Worm (Caenorhabditis elegans) whole organism, young adult: Measurements from ENCODE around the gene attf-3.

ENCODE experiments used
- B0035.1 ChIP-seq: sonication (generic microtip); optimal IDR thresholded peaks from 2 replicates; lab custom pipeline; 2016; ENCODE audit warnings: missing genetic modification characterization, mild to moderate bottlenecking, missing compliant biosample characterization, missing genotype, missing genetic modification reagents
- B0261.1 ChIP-seq: sonication (generic microtip); optimal IDR thresholded peaks from 2 replicates; lab custom pipeline; 2016; ENCODE audit warnings: mild to moderate bottlenecking, missing genetic modification characterization, moderate library complexity, missing compliant biosample characterization
- F10E7.11 ChIP-seq: sonication (generic microtip); optimal IDR thresholded peaks from 2 replicates; lab custom pipeline; 2017; ENCODE audit warnings: mild to moderate bottlenecking, missing genetic modification characterization, moderate library complexity, missing compliant biosample characterization
- F33H1.4 ChIP-seq: fragments of 200-800 bp; sonication (Bioruptor generic); IDR thresholded peaks from 2 replicates; pipeline ENCODE4 v1.3.6; 2022; ENCODE audit warnings: missing genetic modification reagents, missing genetic modification characterization, missing compliant biosample characterization
- F37B4.10 ChIP-seq: fragments of 200-800 bp; sonication (Bioruptor generic); IDR thresholded peaks from 2 replicates; pipeline ENCODE4 v1.3.6; 2022; ENCODE audit warnings: missing genetic modification characterization, missing compliant biosample characterization
- K11D2.4 ChIP-seq: fragments of 200-800 bp; sonication (Bioruptor generic); IDR thresholded peaks from 2 replicates; pipeline ENCODE4 v1.3.6; 2022; ENCODE audit warnings: missing genetic modification reagents, missing genetic modification characterization, missing compliant biosample characterization
- T07F8.4 ChIP-seq: sonication (generic microtip); optimal IDR thresholded peaks from 2 replicates; lab custom pipeline; 2016; ENCODE audit warnings: mild to moderate bottlenecking, missing genetic modification characterization, moderate library complexity, missing compliant biosample characterization
- Y79H2A.3 ChIP-seq: fragments of 200-800 bp; sonication (Bioruptor generic); conservative IDR thresholded peaks from 2 replicates; pipeline ENCODE4 v1.3.6; 2022; ENCODE audit warnings: missing genetic modification reagents, missing genetic modification characterization, missing compliant biosample characterization
- Y95B8A.8 ChIP-seq: fragments of 200-800 bp; sonication (Bioruptor generic); IDR thresholded peaks from 2 replicates; pipeline ENCODE4 v1.3.6; 2022; ENCODE audit warnings: missing genetic modification reagents, missing genetic modification characterization, missing compliant biosample characterization
- ZK185.1 ChIP-seq: sonication (generic microtip); optimal IDR thresholded peaks from 2 replicates; lab custom pipeline; 2016; ENCODE audit warnings: mild to moderate bottlenecking, missing genetic modification characterization, missing compliant biosample characterization; ENCODE audit not compliant: poor library complexity, severe bottlenecking
- akir-1 ChIP-seq: fragments of 200-800 bp; sonication (Bioruptor generic); optimal IDR thresholded peaks from 2 replicates; lab custom pipeline; 2018; ENCODE audit warnings: mild to moderate bottlenecking, missing genetic modification characterization, moderate library complexity, missing compliant biosample characterization
- ama-1 ChIP-seq, 3 experiments: fragments of 150-350 bp in 1 of 3; sonication (generic microtip) in 2 of 3; optimal IDR thresholded peaks; 2 replicates each; lab custom pipeline; 2014 to 2018; ENCODE audit warnings: missing biosample characterization in 2 of 3, missing genetic modification characterization in 2 of 3, missing genetic modification reagents in 2 of 3
- aptf-2 ChIP-seq: fragments of 200-800 bp; sonication (Bioruptor generic); conservative IDR thresholded peaks from 2 replicates; pipeline ENCODE4 v1.3.6; 2022; ENCODE audit warnings: missing genetic modification reagents, missing genetic modification characterization, missing compliant biosample characterization
- attf-3 ChIP-seq: fragments of 200-800 bp; sonication (Bioruptor generic); conservative IDR thresholded peaks from 2 replicates; pipeline ENCODE4 v1.3.6; 2022; ENCODE audit warnings: missing genetic modification reagents, missing genetic modification characterization, missing compliant biosample characterization
- attf-5 ChIP-seq: fragments of 200-800 bp; sonication (Bioruptor generic); optimal IDR thresholded peaks from 2 replicates; lab custom pipeline; 2018; ENCODE audit warnings: mild to moderate bottlenecking, missing genetic modification characterization, missing compliant biosample characterization
- bed-1 ChIP-seq: fragments of 200-800 bp; sonication (Bioruptor generic); IDR thresholded peaks from 2 replicates; pipeline ENCODE4 v1.3.6; 2022; ENCODE audit warnings: missing genetic modification reagents, missing genetic modification characterization, missing compliant biosample characterization
- ceh-91 ChIP-seq: fragments of 200-800 bp; sonication (Bioruptor generic); IDR thresholded peaks from 2 replicates; pipeline ENCODE4 v1.3.6; 2022; ENCODE audit warnings: missing genetic modification reagents, missing genetic modification characterization, missing compliant biosample characterization
- chd-7 ChIP-seq: sonication (generic microtip); optimal IDR thresholded peaks from 2 replicates; lab custom pipeline; 2016; ENCODE audit warnings: mild to moderate bottlenecking, missing genetic modification characterization, moderate library complexity, missing compliant biosample characterization
- die-1 ChIP-seq: sonication (generic microtip); optimal IDR thresholded peaks from 2 replicates; lab custom pipeline; 2016; ENCODE audit warnings: missing genotype, mild to moderate bottlenecking, missing genetic modification characterization, missing compliant biosample characterization
- dox-1 ChIP-seq: fragments of 200-800 bp; sonication (Bioruptor generic); IDR thresholded peaks from 2 replicates; pipeline ENCODE4 v1.3.6; 2022; ENCODE audit warnings: missing genetic modification reagents, missing genetic modification characterization, missing compliant biosample characterization
- dpff-1 ChIP-seq: sonication (generic microtip); optimal IDR thresholded peaks from 2 replicates; lab custom pipeline; 2017; ENCODE audit warnings: mild to moderate bottlenecking, missing genetic modification characterization, missing compliant biosample characterization
- dpl-1 ChIP-seq: fragments of 150-350 bp; optimal IDR thresholded peaks from 2 replicates; lab custom pipeline; 2014; ENCODE audit warnings: missing biosample characterization, missing genetic modification reagents, missing genetic modification characterization
- efl-1 ChIP-seq: fragments of 150-350 bp; optimal IDR thresholded peaks from 2 replicates; lab custom pipeline; 2014; ENCODE audit warnings: missing biosample characterization, missing genetic modification reagents, missing genetic modification characterization
- egrh-3 ChIP-seq: fragments of 200-800 bp; sonication (Bioruptor generic); IDR thresholded peaks from 2 replicates; pipeline ENCODE4 v1.3.6; 2022; ENCODE audit warnings: missing genetic modification reagents, missing genetic modification characterization, missing compliant biosample characterization
- ekl-4 ChIP-seq: fragments of 200-800 bp; sonication (Bioruptor generic); IDR thresholded peaks from 2 replicates; pipeline ENCODE4 v1.3.6; 2022; ENCODE audit warnings: missing genetic modification reagents, missing genetic modification characterization, missing compliant biosample characterization
- fkh-3 ChIP-seq: sonication (generic microtip); optimal IDR thresholded peaks from 2 replicates; lab custom pipeline; 2016; ENCODE audit warnings: mild to moderate bottlenecking, missing genetic modification characterization, missing compliant biosample characterization
- hlh-12 ChIP-seq: sonication (generic microtip); optimal IDR thresholded peaks from 2 replicates; lab custom pipeline; 2016; ENCODE audit warnings: missing genetic modification characterization, missing compliant biosample characterization
- hlh-26 ChIP-seq: fragments of 200-800 bp; sonication (Bioruptor generic); conservative IDR thresholded peaks from 2 replicates; pipeline ENCODE4 v1.3.6; 2022; ENCODE audit warnings: missing genetic modification reagents, missing genetic modification characterization, missing compliant biosample characterization
- hmg-1.2 ChIP-seq: fragments of 200-800 bp; sonication (Bioruptor generic); IDR thresholded peaks from 2 replicates; pipeline ENCODE4 v1.3.6; 2022; ENCODE audit warnings: missing genetic modification reagents, missing genetic modification characterization, missing compliant biosample characterization
- hrde-1 ChIP-seq: sonication (generic microtip); optimal IDR thresholded peaks from 2 replicates; lab custom pipeline; 2016; ENCODE audit warnings: missing genetic modification characterization, mild to moderate bottlenecking, missing compliant biosample characterization, moderate library complexity, missing genotype, missing genetic modification reagents, borderline replicate concordance
- let-526 ChIP-seq: fragments of 200-800 bp; sonication (Bioruptor generic); IDR thresholded peaks from 2 replicates; pipeline ENCODE4 v1.3.6; 2022; ENCODE audit warnings: missing genetic modification reagents, missing genetic modification characterization, missing compliant biosample characterization
- let-607 ChIP-seq, 2 experiments: fragments of 200-800 bp in 1 of 2; sonication (Bioruptor generic) in 1 of 2; sonication (generic microtip) in 1 of 2; optimal IDR thresholded peaks; 2 replicates each; lab custom pipeline; 2016 to 2018; ENCODE audit warnings: mild to moderate bottlenecking in 2 of 2, missing compliant biosample characterization in 2 of 2, missing genetic modification characterization in 2 of 2, moderate library complexity in 2 of 2, missing genotype in 1 of 2
- lin-26 ChIP-seq: fragments of 200-800 bp; sonication (Bioruptor generic); IDR thresholded peaks from 2 replicates; pipeline ENCODE4 v1.3.6; 2022; ENCODE audit warnings: missing genetic modification reagents, missing genetic modification characterization, missing compliant biosample characterization
- lir-1 ChIP-seq: fragments of 200-800 bp; sonication (Bioruptor generic); conservative IDR thresholded peaks from 2 replicates; pipeline ENCODE4 v1.3.6; 2022; ENCODE audit warnings: missing genetic modification reagents, missing genetic modification characterization, missing compliant biosample characterization
- madf-10 ChIP-seq: sonication (generic microtip); optimal IDR thresholded peaks from 2 replicates; lab custom pipeline; 2016; ENCODE audit warnings: mild to moderate bottlenecking, missing genetic modification characterization, missing compliant biosample characterization
- madf-3 ChIP-seq: fragments of 200-800 bp; sonication (Bioruptor generic); IDR thresholded peaks from 2 replicates; pipeline ENCODE4 v1.3.6; 2022; ENCODE audit warnings: missing genetic modification reagents, missing genetic modification characterization, missing compliant biosample characterization
- madf-6 ChIP-seq: fragments of 200-800 bp; sonication (Bioruptor generic); IDR thresholded peaks from 2 replicates; pipeline ENCODE4 v1.3.6; 2022; ENCODE audit warnings: missing genetic modification reagents, missing genetic modification characterization, missing compliant biosample characterization
- mcd-1 ChIP-seq: fragments of 200-800 bp; sonication (Bioruptor generic); IDR thresholded peaks from 2 replicates; pipeline ENCODE4 v1.3.6; 2022; ENCODE audit warnings: missing genetic modification reagents, missing genetic modification characterization, missing compliant biosample characterization
- nhr-90 ChIP-seq: sonication (generic microtip); optimal IDR thresholded peaks from 2 replicates; lab custom pipeline; 2016; ENCODE audit warnings: missing genotype, mild to moderate bottlenecking, missing genetic modification characterization, missing compliant biosample characterization
- pbrm-1 ChIP-seq: fragments of 200-800 bp; sonication (Bioruptor generic); IDR thresholded peaks from 2 replicates; pipeline ENCODE4 v1.3.6; 2022; ENCODE audit warnings: missing genetic modification reagents, missing genetic modification characterization, missing compliant biosample characterization
- sea-2 ChIP-seq: fragments of 200-800 bp; sonication (Bioruptor generic); IDR thresholded peaks from 2 replicates; pipeline ENCODE4 v1.3.6; 2022; ENCODE audit warnings: missing genetic modification characterization, missing compliant biosample characterization
- snpc-3.4 ChIP-seq: sonication (generic microtip); optimal IDR thresholded peaks from 2 replicates; lab custom pipeline; 2017; ENCODE audit warnings: missing genetic modification characterization, mild to moderate bottlenecking, missing compliant biosample characterization, antibody characterized with exemption, moderate library complexity, missing genotype, missing genetic modification reagents
- snpc-4 ChIP-seq, 5 experiments: fragments of 150-350 bp in 1 of 5; sonication (generic microtip) in 4 of 5; optimal IDR thresholded peaks; 2 replicates each; lab custom pipeline; 2014 to 2018; ENCODE audit warnings: missing genetic modification characterization in 5 of 5, missing biosample characterization in 3 of 5, antibody characterized with exemption in 2 of 5, mild to moderate bottlenecking in 2 of 5, missing compliant biosample characterization in 2 of 5, missing genotype in 2 of 5, moderate library complexity in 2 of 5, missing genetic modification reagents in 1 of 5
- somi-1 ChIP-seq: fragments of 200-800 bp; sonication (Bioruptor generic); optimal IDR thresholded peaks from 2 replicates; lab custom pipeline; 2018; ENCODE audit warnings: mild to moderate bottlenecking, missing genetic modification characterization, missing compliant biosample characterization
- tbx-9 ChIP-seq: sonication (generic microtip); optimal IDR thresholded peaks from 2 replicates; lab custom pipeline; 2016; ENCODE audit warnings: borderline replicate concordance, missing genetic modification characterization, inconsistent platforms, missing compliant biosample characterization
- unc-62 ChIP-seq: fragments of 150-350 bp; optimal IDR thresholded peaks from 2 replicates; lab custom pipeline; 2014; ENCODE audit warnings: missing biosample characterization, missing genetic modification reagents, missing genetic modification characterization
- xnd-1 ChIP-seq: sonication (generic microtip); optimal IDR thresholded peaks from 2 replicates; lab custom pipeline; 2016; ENCODE audit warnings: missing genotype, missing genetic modification reagents, missing genetic modification characterization, missing compliant biosample characterization
- zim-3 ChIP-seq: sonication (generic microtip); optimal IDR thresholded peaks from 2 replicates; lab custom pipeline; 2017; ENCODE audit warnings: mild to moderate bottlenecking, missing genetic modification characterization, moderate library complexity, missing compliant biosample characterization
- ztf-22 ChIP-seq: fragments of 200-800 bp; sonication (Bioruptor generic); optimal IDR thresholded peaks from 2 replicates; lab custom pipeline; 2018; ENCODE audit warnings: mild to moderate bottlenecking, missing genetic modification characterization, moderate library complexity, missing compliant biosample characterization

Gene attf-3

ce11 chrIII:62383-62873, 23.8 kb downstream of the attf-3 start (continued):
- TF ChIP-seq dox-1 (no peak), nhr-90 (tag; lab: Kevin White, UChicago) (no peak), dpff-1 (tag; lab: Kevin White, UChicago) (no peak), attf-5 (GFP tag; lab: Kevin White, UChicago) (no peak), T07F8.4 (no peak), Y95B8A.8 (GFP tag; lab: Robert Waterston, UW) (no peak), efl-1 (GFP tag; lab: Kevin White, UChicago) (no peak), ceh-91 (GFP tag; lab: Robert Waterston, UW) (no peak), tbx-9 (no peak), attf-3 (no peak), ztf-22 (GFP tag; lab: Kevin White, UChicago) (no peak), K11D2.4 (GFP tag; lab: Robert Waterston, UW) (peak; percentile 79), dpl-1 (GFP tag; lab: Kevin White, UChicago) (no peak), somi-1 (GFP tag; lab: Kevin White, UChicago) (no peak), lir-1 (GFP tag; lab: Robert Waterston, UW) (no peak), madf-6 (GFP tag; lab: Robert Waterston, UW) (no peak), xnd-1 (no peak), zim-3 (tag; lab: Kevin White, UChicago) (no peak), hrde-1 (tag; lab: Kevin White, UChicago) (no peak), hmg-1.2 (peak; percentile 33; the same call in 1 of the 2 replicates), F33H1.4 (GFP tag; lab: Robert Waterston, UW) (no peak), snpc-4 (GFP tag; optimal IDR thresholded peaks at IDR 0.05; lab: Kevin White, UChicago) (no peak), snpc-4 (tag; optimal IDR thresholded peaks at IDR 0.05; lab: Kevin White, UChicago) (no peak), B0035.1 (tag; lab: Kevin White, UChicago) (peak; percentile 83), B0261.1 (tag; lab: Kevin White, UChicago) (no peak), let-607 (tag; optimal IDR thresholded peaks at IDR 0.05; lab: Kevin White, UChicago) (peak in 1 of 2 experiments; percentile 21), unc-62 (GFP tag; lab: Kevin White, UChicago) (no peak), egrh-3 (GFP tag; lab: Robert Waterston, UW) (no peak), madf-3 (GFP tag; lab: Robert Waterston, UW) (no peak), ekl-4 (0 out of 2 replicates have a peak, but pooled peaks have one; percentile 15), die-1 (no peak), aptf-2 (GFP tag; lab: Robert Waterston, UW) (no peak), fkh-3 (tag; lab: Kevin White, UChicago) (no peak), F10E7.11 (no peak)

ce11 chrIII:61045-61444, 25.1 kb downstream of the attf-3 start, which contains the start of gene btb-5:
btb-5 (minus strand) TSS chrIII:61145.
- TF ChIP-seq sea-2 (GFP tag; lab: Robert Waterston, UW) (no peak), hlh-12 (tag; lab: Kevin White, UChicago) (no peak), madf-10 (tag; lab: Kevin White, UChicago) (no peak), pbrm-1 (no peak), Y79H2A.3 (GFP tag; lab: Robert Waterston, UW) (no peak), mcd-1 (GFP tag; lab: Robert Waterston, UW) (no peak), chd-7 (tag; lab: Kevin White, UChicago) (no peak), T07F8.4 (no peak), ZK185.1 (tag; lab: Kevin White, UChicago) (no peak), F10E7.11 (no peak), F37B4.10 (GFP tag; lab: Robert Waterston, UW) (no peak), akir-1 (no peak), snpc-3.4 (tag; lab: Kevin White, UChicago) (no peak), bed-1 (GFP tag; lab: Robert Waterston, UW) (no peak), lin-26 (GFP tag; lab: Robert Waterston, UW) (no peak), let-526 (GFP tag; lab: Robert Waterston, UW) (no peak), ama-1 (optimal IDR thresholded peaks at IDR 0.05; lab: Kevin White, UChicago) (no peak), ama-1 (GFP tag; optimal IDR thresholded peaks at IDR 0.05; lab: Kevin White, UChicago) (no peak), hlh-26 (GFP tag; lab: Robert Waterston, UW) (no peak)
